Worm (Caenorhabditis elegans): ENCODE measurements around the gene pisy-1.
A peak's percentile ranks its signal among the peaks of the same experiment; 100 is the strongest.

pisy-1 gene

DNA sequence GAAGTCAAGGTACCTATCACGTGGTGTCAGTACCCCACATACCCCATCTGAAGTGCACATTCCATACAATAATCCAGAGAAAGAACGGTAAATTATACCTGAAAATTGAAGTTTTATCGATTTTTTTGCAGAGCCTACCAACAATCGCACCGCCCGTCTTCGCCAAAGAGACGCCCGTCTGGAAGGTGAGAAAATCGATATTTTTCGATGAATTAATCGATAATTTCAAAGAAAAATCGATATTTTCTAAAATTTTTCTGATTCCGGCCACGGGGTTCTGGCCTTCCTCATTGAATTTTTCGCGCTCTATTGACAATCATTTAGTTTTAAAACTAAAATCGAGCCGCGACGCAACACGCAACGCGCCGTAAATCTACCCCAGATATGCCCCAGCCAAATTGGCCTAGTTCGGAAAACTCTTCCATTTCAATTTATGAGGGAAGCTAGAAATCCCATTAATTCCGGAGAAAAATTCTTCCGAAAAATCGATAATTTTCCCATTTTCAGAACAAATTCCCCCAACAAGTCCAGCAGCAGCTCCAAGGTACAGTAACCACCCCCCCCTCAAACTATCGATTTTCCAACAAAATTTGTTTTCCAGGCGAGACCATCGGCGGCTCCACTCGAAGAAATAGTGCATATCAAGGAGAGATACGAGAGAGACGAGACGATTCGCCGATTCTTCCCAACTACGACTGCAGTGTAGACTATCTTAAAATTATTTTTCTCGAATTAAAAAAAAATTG is 28.5 kb upstream of the pisy-1 start (continued):
- TF ChIP-seq ama-1 (optimal IDR thresholded peaks at IDR 0.05) (no peak), ama-1 (GFP tag; optimal IDR thresholded peaks at IDR 0.05) (no peak), snpc-1.3 (tag; optimal IDR thresholded peaks at IDR 0.05; ENCODE audit: insufficient read depth) (no peak), akir-1 (GFP tag; optimal IDR thresholded peaks at IDR 0.05) (no peak), let-526 (GFP tag; IDR thresholded peaks at IDR 0.05) (no peak), F49E8.2 (tag; optimal IDR thresholded peaks at IDR 0.05; ENCODE audit: insufficient read depth) (peak; percentile 9), him-1 (tag; optimal IDR thresholded peaks at IDR 0.05) (no peak), B0336.3 (GFP tag; IDR thresholded peaks at IDR 0.05) (peak; percentile 59; the same call in 1 of the 2 replicates), egrh-3 (GFP tag; IDR thresholded peaks at IDR 0.05) (no peak), F52B5.7 (tag; optimal IDR thresholded peaks at IDR 0.05) (no peak), mcd-1 (GFP tag; IDR thresholded peaks at IDR 0.05) (peak; percentile 27; the same call in 1 of the 2 replicates), nhr-80 (tag; optimal IDR thresholded peaks at IDR 0.05) (no peak), egl-44 (GFP tag; IDR thresholded peaks at IDR 0.05) (no peak), lin-35 (GFP tag; optimal IDR thresholded peaks at IDR 0.05) (no peak), hlh-12 (tag; optimal IDR thresholded peaks at IDR 0.05) (no peak), cebp-1 (GFP tag; IDR thresholded peaks at IDR 0.05) (no peak), cebp-1 (tag; optimal IDR thresholded peaks at IDR 0.05) (no peak), chd-7 (tag; optimal IDR thresholded peaks at IDR 0.05) (no peak), madf-8 (GFP tag; conservative IDR thresholded peaks at IDR 0.05) (no peak), nfyb-1 (GFP tag; IDR thresholded peaks at IDR 0.05) (no peak), gei-17 (GFP tag; optimal IDR thresholded peaks at IDR 0.05) (no peak), xnd-1 (tag; optimal IDR thresholded peaks at IDR 0.05) (no peak), athp-1 (tag; optimal IDR thresholded peaks at IDR 0.05) (no peak), dpff-1 (tag; optimal IDR thresholded peaks at IDR 0.05) (no peak), ztf-18 (tag; optimal IDR thresholded peaks at IDR 0.05) (no peak), D2030.7 (GFP tag; IDR thresholded peaks at IDR 0.05) (no peak), hmg-20 (GFP tag; IDR thresholded peaks at IDR 0.05) (no peak), nhr-120 (GFP tag; IDR thresholded peaks at IDR 0.05) (no peak), ztf-26 (tag; optimal IDR thresholded peaks at IDR 0.05) (no peak), Y67H2A.10 (GFP tag; conservative IDR thresholded peaks at IDR 0.05) (no peak), die-1 (tag; optimal IDR thresholded peaks at IDR 0.05) (no peak), somi-1 (GFP tag; optimal IDR thresholded peaks at IDR 0.05) (no peak), ceh-58 (GFP tag; IDR thresholded peaks at IDR 0.05) (no peak), nfya-1 (tag; optimal IDR thresholded peaks at IDR 0.05; ENCODE audit: borderline replicate concordance, insufficient read depth) (no peak), let-607 (tag; optimal IDR thresholded peaks at IDR 0.05) (no peak), snpc-3.4 (tag; optimal IDR thresholded peaks at IDR 0.05) (peak; percentile 6), lin-40 (tag; optimal IDR thresholded peaks at IDR 0.05) (no peak), unc-130 (GFP tag; optimal IDR thresholded peaks at IDR 0.05) (no peak), B0035.1 (tag; optimal IDR thresholded peaks at IDR 0.05) (no peak), tbx-9 (tag; optimal IDR thresholded peaks at IDR 0.05; ENCODE audit: borderline replicate concordance) (no peak), F22D6.2 (tag; optimal IDR thresholded peaks at IDR 0.05) (no peak), aptf-3 (GFP tag; IDR thresholded peaks at IDR 0.05) (no peak), ceh-91 (GFP tag; IDR thresholded peaks at IDR 0.05) (no peak), B0261.1 (tag; optimal IDR thresholded peaks at IDR 0.05) (no peak), F55B11.4 (tag; optimal IDR thresholded peaks at IDR 0.05; ENCODE audit: borderline replicate concordance, insufficient read depth) (no peak)

Data from whole organism, young adult.